Worm (Caenorhabditis elegans) whole organism, dauer: Measurements from ENCODE around the gene str-233.
"Not testable (repeated sequence)": the region's sequence is repeated elsewhere in the genome, so short reads cannot be mapped to it uniquely, and the experiment has no call there.

ENCODE experiments used
- unc-62 ChIP-seq: sonication (generic microtip); optimal IDR thresholded peaks from 2 replicates; lab custom pipeline; 2017; ENCODE audit warnings: missing biosample characterization, missing genetic modification reagents, missing genetic modification characterization

Gene str-233

ce11 chrV:15991850-15992249, 17.6 kb downstream of the str-233 start, which contains the start of gene C06C6.7:
TSS of gene C06C6.7 (plus strand) at chrV:15992150.
- not testable (repeated sequence) for TF ChIP-seq unc-62

- TF ChIP-seq unc-62, result no peak
These were observed 21.4 kb downstream of the str-233 start, which contains the start of gene F36G9.15 for ce11 chrV:15988074-15988473. TSS of gene F36G9.15 (minus strand) at chrV:15988174.

- no peak for TF ChIP-seq unc-62
These were observed 26.6 kb downstream of the str-233 start, which contains the start of the genes fbxa-99 and F36G9.13 for ce11 chrV:15982733-15983344. TSS of gene fbxa-99 (minus strand) at chrV:15982854. TSS of gene F36G9.13 (plus strand) at chrV:15983294.

ce11 chrV:15978232-15978764, 31.2 kb downstream of the str-233 start, which contains the start of gene oac-20:
TSS of gene oac-20 (plus strand) at chrV:15978714.
- TF ChIP-seq unc-62, result no peak

- no peak for TF ChIP-seq unc-62
These were observed 33.6 kb downstream of the str-233 start, which contains the start of gene clec-232 for ce11 chrV:15975845-15976244. TSS of gene clec-232 (plus strand) at chrV:15976145.

ce11 chrV:15974836-15975235, 34.6 kb downstream of the str-233 start, which contains the start of gene sru-22:
TSS of gene sru-22 (minus strand) at chrV:15974936.
- TF ChIP-seq unc-62, result no peak

ce11 chrV:15972484-15972883, 37.0 kb downstream of the str-233 start, which contains the start of gene sru-23:
TSS of gene sru-23 (minus strand) at chrV:15972584.
- no peak for TF ChIP-seq unc-62

- no peak for TF ChIP-seq unc-62
These were observed 38.6 kb downstream of the str-233 start for ce11 chrV:15970820-15971219.

- no peak for TF ChIP-seq unc-62
These were observed 39.8 kb downstream of the str-233 start, which contains the start of gene F36G9.7 for ce11 chrV:15969653-15970052. TSS of gene F36G9.7 (minus strand) at chrV:15969753.

ce11 chrV:15967542-15967941, 41.9 kb downstream of the str-233 start, which contains the start of gene sri-1:
TSS of gene sri-1 (minus strand) at chrV:15967642.
- TF ChIP-seq unc-62, result no peak

- TF ChIP-seq unc-62, result no peak
These were observed 44.4 kb downstream of the str-233 start, which contains the start of gene sri-2 for ce11 chrV:15965114-15965513. TSS of gene sri-2 (minus strand) at chrV:15965214.

- TF ChIP-seq unc-62, result no peak
These were observed 50.0 kb downstream of the str-233 start for ce11 chrV:15959456-15959855.
